Worm (Caenorhabditis elegans) whole organism, early embryonic: ENCODE measurements around the gene Y51A2D.13.
"Not testable (repeated sequence)": the region's sequence is repeated elsewhere in the genome, so short reads cannot be mapped to it uniquely, and the experiment has no call there.

Experiments used
- B0310.2 ChIP-seq: sonication (generic microtip); optimal IDR thresholded peaks from 2 replicates; lab custom pipeline; 2016; ENCODE audit warnings: mild to moderate bottlenecking, missing genetic modification characterization, missing compliant biosample characterization
- F13C5.2 ChIP-seq: sonication (generic microtip); optimal IDR thresholded peaks from 2 replicates; lab custom pipeline; 2017; ENCODE audit warnings: mild to moderate bottlenecking, missing genetic modification characterization, inconsistent platforms, missing compliant biosample characterization
- aly-1 ChIP-seq: sonication (generic microtip); optimal IDR thresholded peaks from 2 replicates; lab custom pipeline; 2016; ENCODE audit warnings: missing genetic modification characterization, missing compliant biosample characterization
- ama-1 ChIP-seq: fragments of 150-350 bp; optimal IDR thresholded peaks from 2 replicates; lab custom pipeline; 2014
- ceh-13 ChIP-seq: fragments of 200-800 bp; sonication (Bioruptor generic); optimal IDR thresholded peaks from 2 replicates; lab custom pipeline; 2018; ENCODE audit warnings: mild to moderate bottlenecking, missing genetic modification characterization, missing compliant biosample characterization
- ets-7 ChIP-seq: sonication (generic microtip); optimal IDR thresholded peaks from 2 replicates; lab custom pipeline; 2016; ENCODE audit warnings: missing genotype, missing genetic modification characterization, missing compliant biosample characterization
- flt-1 ChIP-seq: fragments of 200-800 bp; sonication (Bioruptor generic); IDR thresholded peaks from 2 replicates; pipeline ENCODE4 v1.3.6; 2022; ENCODE audit warnings: missing genetic modification characterization, missing compliant biosample characterization
- hmg-4 ChIP-seq: fragments of 200-800 bp; sonication (Bioruptor generic); optimal IDR thresholded peaks from 2 replicates; lab custom pipeline; 2018; ENCODE audit warnings: mild to moderate bottlenecking, missing genetic modification characterization, missing compliant biosample characterization
- hnd-1 ChIP-seq: sonication (generic microtip); optimal IDR thresholded peaks from 2 replicates; lab custom pipeline; 2016; ENCODE audit warnings: missing genetic modification characterization, missing compliant biosample characterization
- pes-1 ChIP-seq: fragments of 200-800 bp; sonication (Bioruptor generic); IDR thresholded peaks from 2 replicates; pipeline ENCODE4 v1.3.6; 2022; ENCODE audit warnings: missing genetic modification reagents, missing genetic modification characterization, missing compliant biosample characterization
- scrt-1 ChIP-seq: fragments of 200-800 bp; sonication (Bioruptor generic); IDR thresholded peaks from 2 replicates; pipeline ENCODE4 v1.3.6; 2022; ENCODE audit warnings: missing genetic modification characterization, missing compliant biosample characterization
- tbx-11 ChIP-seq: fragments of 200-800 bp; sonication (Bioruptor generic); IDR thresholded peaks from 2 replicates; pipeline ENCODE4 v1.3.6; 2022; ENCODE audit warnings: missing genetic modification characterization, missing compliant biosample characterization
- tbx-37 ChIP-seq: fragments of 200-800 bp; sonication (Bioruptor generic); conservative IDR thresholded peaks from 2 replicates; pipeline ENCODE4 v1.3.6; 2022; ENCODE audit warnings: missing genetic modification reagents, missing genetic modification characterization, missing compliant biosample characterization
- tra-4 ChIP-seq: sonication (generic microtip); optimal IDR thresholded peaks from 2 replicates; lab custom pipeline; 2017; ENCODE audit warnings: missing genetic modification characterization, missing compliant biosample characterization

ce11 chrV:18566352-18566751 is 13.2 kb downstream of the Y51A2D.13 start:
- TF ChIP-seq F13C5.2 (tag; lab: Kevin White, UChicago); ama-1; hmg-4 (GFP tag; lab: Kevin White, UChicago); aly-1 (tag; lab: Kevin White, UChicago); B0310.2 (tag; lab: Kevin White, UChicago); flt-1 (GFP tag; lab: Robert Waterston, UW); tra-4 (tag; lab: Kevin White, UChicago); tbx-11 (GFP tag; lab: Robert Waterston, UW); tbx-37 (GFP tag; lab: Robert Waterston, UW); pes-1 (GFP tag; lab: Robert Waterston, UW); hnd-1; ceh-13 (GFP tag; lab: Kevin White, UChicago); ets-7; scrt-1 (GFP tag; lab: Robert Waterston, UW): not testable (repeated sequence)
